Fruit fly (Drosophila melanogaster) whole organism, larva: ENCODE results near the gene CG5131.

ENCODE experiments used
- noc ChIP-seq: fragments of 200-800 bp; sonication (Bioruptor generic); optimal IDR thresholded peaks from 3 replicates; lab custom pipeline; 2019; ENCODE audit warnings: missing biosample characterization, mild to moderate bottlenecking, missing genetic modification characterization, moderate library complexity

CG5131 gene

dm6 chr2L:17484174-17484573 is at the start of gene CG5131, which contains the start of gene GCS2beta:
CG5131 (plus strand) TSS chr2L:17484501.
GCS2beta (minus strand) TSS chr2L:17484307.
- TF ChIP-seq noc (tag; lab: Kevin White, UChicago): peak; percentile 90

dm6 chr2L:17436500-17436899 is 47.8 kb upstream of the CG5131 start, which contains the start of gene CG33928:
CG33928 (minus strand) TSS chr2L:17436600.
- no peak for TF ChIP-seq noc (tag; lab: Kevin White, UChicago)

dm6 chr2L:17437594-17437993 is 46.7 kb upstream of the CG5131 start:
- TF ChIP-seq noc (tag; lab: Kevin White, UChicago): no peak

dm6 chr2L:17447071-17447470 is 37.2 kb upstream of the CG5131 start:
- no peak for TF ChIP-seq noc (tag; lab: Kevin White, UChicago)

- TF ChIP-seq noc (tag; lab: Kevin White, UChicago): no peak
Observed at dm6 chr2L:17448435-17448834, 35.9 kb upstream of the CG5131 start.

- TF ChIP-seq noc (tag; lab: Kevin White, UChicago): peak; percentile 16
Observed at dm6 chr2L:17449608-17450504, 34.4 kb upstream of the CG5131 start, which contains the start of gene dl. dl (minus strand) TSS chr2L:17450364.

dm6 chr2L:17450505-17451415 is 33.5 kb upstream of the CG5131 start:
- peak; percentile 84 for TF ChIP-seq noc (tag; lab: Kevin White, UChicago)

dm6 chr2L:17452084-17452483 is 32.2 kb upstream of the CG5131 start:
- no peak for TF ChIP-seq noc (tag; lab: Kevin White, UChicago)

dm6 chr2L:17452624-17453023 is 31.7 kb upstream of the CG5131 start, which contains the start of gene CG5050:
CG5050 (plus strand) TSS chr2L:17452924.
- TF ChIP-seq noc (tag; lab: Kevin White, UChicago): no peak

- TF ChIP-seq noc (tag; lab: Kevin White, UChicago): no peak
Observed at dm6 chr2L:17455823-17456222, 28.5 kb upstream of the CG5131 start, which contains the start of gene SPH93. SPH93 (minus strand) TSS chr2L:17455923.

- TF ChIP-seq noc (tag; lab: Kevin White, UChicago): no peak
Observed at dm6 chr2L:17457944-17458343, 26.4 kb upstream of the CG5131 start, which contains the start of gene CG18563. CG18563 (minus strand) TSS chr2L:17458044.

dm6 chr2L:17465915-17466677 is 18.2 kb upstream of the CG5131 start:
- TF ChIP-seq noc (tag; lab: Kevin White, UChicago): no peak

dm6 chr2L:17466950-17467349 is 17.4 kb upstream of the CG5131 start:
- no peak for TF ChIP-seq noc (tag; lab: Kevin White, UChicago)

dm6 chr2L:17470630-17471029 is 13.7 kb upstream of the CG5131 start:
- TF ChIP-seq noc (tag; lab: Kevin White, UChicago): peak; percentile 79

- no peak for TF ChIP-seq noc (tag; lab: Kevin White, UChicago)
Observed at dm6 chr2L:17471524-17471923, 12.8 kb upstream of the CG5131 start, which contains the start of gene Sgt. Sgt (plus strand) TSS chr2L:17471603.
